Worm (Caenorhabditis elegans) whole organism, L3 larva: Measurements from ENCODE around the gene adh-1.

Experiments
- R02D3.7 ChIP-seq: fragments of 150-350 bp; optimal IDR thresholded peaks from 2 replicates; lab custom pipeline; 2014; ENCODE audit warnings: missing biosample characterization, missing genetic modification characterization
- aly-2 ChIP-seq: fragments of 150-350 bp; optimal IDR thresholded peaks from 2 replicates; lab custom pipeline; 2014; ENCODE audit warnings: missing biosample characterization, missing genetic modification characterization
- ama-1 ChIP-seq: fragments of 150-350 bp; optimal IDR thresholded peaks from 2 replicates; lab custom pipeline; 2018
- ceh-82 ChIP-seq: fragments of 150-350 bp; optimal IDR thresholded peaks from 2 replicates; lab custom pipeline; 2014; ENCODE audit warnings: missing biosample characterization, missing genetic modification characterization
- egl-27 ChIP-seq: sonication (generic microtip); optimal IDR thresholded peaks from 4 replicates; lab custom pipeline; 2017; ENCODE audit warnings: missing biosample characterization, missing genetic modification reagents, missing genetic modification characterization
- elt-2 ChIP-seq: sonication (generic microtip); optimal IDR thresholded peaks from 2 replicates; lab custom pipeline; 2016; ENCODE audit warnings: missing genetic modification reagents, mild to moderate bottlenecking, missing genetic modification characterization, missing compliant biosample characterization
- elt-3 ChIP-seq, 3 experiments: fragments of 150-350 bp in 1 of 3; sonication (generic microtip) in 2 of 3; optimal IDR thresholded peaks; 2 replicates in 2 of 3; 4 replicates in 1 of 3; lab custom pipeline; 2014 to 2017; ENCODE audit warnings: missing biosample characterization in 3 of 3, missing genetic modification characterization in 3 of 3
- fkh-2 ChIP-seq: fragments of 150-350 bp; optimal IDR thresholded peaks from 2 replicates; lab custom pipeline; 2014; ENCODE audit warnings: missing biosample characterization, missing genetic modification reagents, missing genetic modification characterization
- hmg-11 ChIP-seq: sonication (generic microtip); optimal IDR thresholded peaks from 2 replicates; lab custom pipeline; 2016; ENCODE audit warnings: missing genetic modification characterization, missing compliant biosample characterization
- jun-1 ChIP-seq: fragments of 150-350 bp; optimal IDR thresholded peaks from 2 replicates; lab custom pipeline; 2014; ENCODE audit warnings: missing biosample characterization, missing genetic modification reagents, missing genetic modification characterization
- lin-15B ChIP-seq: fragments of 150-350 bp; optimal IDR thresholded peaks from 2 replicates; lab custom pipeline; 2014; ENCODE audit warnings: missing biosample characterization, missing genetic modification characterization
- lin-39 ChIP-seq: fragments of 150-350 bp; optimal IDR thresholded peaks from 2 replicates; lab custom pipeline; 2018; ENCODE audit warnings: missing biosample characterization, missing genetic modification reagents, missing genetic modification characterization
- lsy-12 ChIP-seq: sonication (generic microtip); optimal IDR thresholded peaks from 2 replicates; lab custom pipeline; 2016; ENCODE audit warnings: mild to moderate bottlenecking, missing genetic modification characterization, missing compliant biosample characterization
- mdl-1 ChIP-seq: fragments of 150-350 bp; optimal IDR thresholded peaks from 2 replicates; lab custom pipeline; 2014; ENCODE audit warnings: missing biosample characterization, missing genetic modification characterization
- nfya-1 ChIP-seq: sonication (generic microtip); optimal IDR thresholded peaks from 2 replicates; lab custom pipeline; 2017; ENCODE audit warnings: missing genetic modification characterization, mild to moderate bottlenecking, missing compliant biosample characterization, antibody characterized with exemption, moderate library complexity; ENCODE audit not compliant: insufficient read depth
- nhr-237 ChIP-seq: fragments of 150-350 bp; optimal IDR thresholded peaks from 2 replicates; lab custom pipeline; 2014; ENCODE audit warnings: missing biosample characterization, missing genetic modification characterization
- nhr-25 ChIP-seq: sonication (generic microtip); optimal IDR thresholded peaks from 2 replicates; lab custom pipeline; 2017; ENCODE audit warnings: missing biosample characterization, missing genetic modification characterization
- nhr-67 ChIP-seq: fragments of 150-350 bp; optimal IDR thresholded peaks from 2 replicates; lab custom pipeline; 2014; ENCODE audit warnings: missing biosample characterization, missing genetic modification characterization
- pha-4 ChIP-seq: fragments of 150-350 bp; optimal IDR thresholded peaks from 2 replicates; lab custom pipeline; 2014; ENCODE audit warnings: missing biosample characterization, missing genetic modification reagents, missing genetic modification characterization
- skn-1 ChIP-seq: fragments of 150-350 bp; optimal IDR thresholded peaks from 2 replicates; lab custom pipeline; 2014; ENCODE audit warnings: missing biosample characterization, missing genetic modification characterization
- snpc-4 ChIP-seq: fragments of 150-350 bp; optimal IDR thresholded peaks from 2 replicates; lab custom pipeline; 2014; ENCODE audit warnings: missing biosample characterization, missing genetic modification characterization
- tbx-2 ChIP-seq: sonication (generic microtip); optimal IDR thresholded peaks from 2 replicates; lab custom pipeline; 2016; ENCODE audit warnings: mild to moderate bottlenecking, missing genetic modification characterization, missing compliant biosample characterization
- unc-39 ChIP-seq: sonication (generic microtip); optimal IDR thresholded peaks from 4 replicates; lab custom pipeline; 2017; ENCODE audit warnings: missing biosample characterization, missing genetic modification characterization
- unc-62 ChIP-seq: fragments of 150-350 bp; sonication (generic microtip); optimal IDR thresholded peaks from 4 replicates; lab custom pipeline; 2014; ENCODE audit warnings: missing biosample characterization, missing genetic modification reagents, missing genetic modification characterization
- zag-1 ChIP-seq: fragments of 150-350 bp; optimal IDR thresholded peaks from 2 replicates; lab custom pipeline; 2014; ENCODE audit warnings: missing biosample characterization, missing genetic modification characterization
- ztf-11 ChIP-seq: fragments of 150-350 bp; optimal IDR thresholded peaks from 2 replicates; lab custom pipeline; 2014; ENCODE audit warnings: missing biosample characterization, missing genetic modification characterization

adh-1 gene

DNA sequence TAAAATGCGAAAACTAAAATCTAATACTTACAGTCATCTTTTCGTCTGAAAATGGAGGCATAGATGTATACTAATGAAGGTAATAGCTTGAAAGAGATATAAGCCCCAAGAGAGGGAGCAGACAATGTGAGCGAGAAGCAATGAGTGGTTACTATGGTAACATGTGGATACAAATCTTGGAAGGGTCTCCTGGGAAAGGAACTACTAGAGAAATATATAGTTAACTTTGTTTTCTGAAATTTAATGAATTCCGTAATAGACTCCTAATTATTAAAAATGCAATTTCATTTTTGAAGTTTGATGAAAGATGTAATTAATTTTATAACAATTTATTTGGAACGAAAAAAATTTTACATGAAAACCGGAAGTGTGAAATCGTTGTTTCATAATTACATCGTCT is 39.3 kb downstream of the adh-1 start, which contains the start of gene osm-6:
osm-6 (minus strand) TSS at position 101 of the 400 bp plus-strand sequence.
- no peak for TF ChIP-seq zag-1 (tag; lab: Kevin White, UChicago)
- TF ChIP-seq ztf-11 (tag; lab: Kevin White, UChicago): no peak
- no peak for TF ChIP-seq nhr-25 (tag; lab: Kevin White, UChicago)

DNA sequence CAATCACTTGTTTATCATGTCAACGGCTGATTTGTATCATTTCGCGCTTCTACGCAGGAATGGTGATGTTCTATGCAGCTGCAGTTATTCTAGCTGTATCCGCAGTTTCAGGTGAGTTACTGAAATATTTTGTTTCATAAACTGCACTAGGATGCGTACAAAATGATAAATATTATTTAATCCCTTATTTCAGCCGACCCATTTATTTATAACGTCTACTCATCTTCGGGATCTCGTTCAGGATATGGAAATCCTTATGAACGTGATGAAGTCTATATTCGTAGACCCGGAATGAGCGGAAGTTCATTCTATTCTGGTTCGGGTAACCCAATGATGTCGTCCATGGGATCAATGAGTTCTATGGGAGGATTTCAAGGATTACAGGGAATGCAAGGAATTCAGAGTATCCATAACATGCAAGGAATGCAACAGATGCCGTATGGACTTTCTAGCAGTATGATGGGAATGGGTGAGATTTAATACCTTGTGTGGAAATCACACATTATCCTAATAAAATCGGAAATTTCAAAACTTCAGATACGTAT is 41.1 kb downstream of the adh-1 start, which contains the start of gene F58H1.2:
F58H1.2 (plus strand) TSS at position 51 of the 545 bp plus-strand sequence.
- no peak for TF ChIP-seq unc-62 (GFP tag; lab: Kevin White, UChicago)
- no peak for TF ChIP-seq unc-39
- no peak for TF ChIP-seq tbx-2 (tag; lab: Kevin White, UChicago)
- no peak for TF ChIP-seq skn-1 (tag; lab: Kevin White, UChicago)
- no peak for TF ChIP-seq egl-27 (tag; lab: Kevin White, UChicago)
- no peak for TF ChIP-seq jun-1
- no peak for TF ChIP-seq elt-3 (tag; optimal IDR thresholded peaks at IDR 0.05; lab: Kevin White, UChicago)
- TF ChIP-seq fkh-2 (tag; lab: Kevin White, UChicago): no peak
- no peak for TF ChIP-seq snpc-4 (tag; lab: Kevin White, UChicago)
- TF ChIP-seq nhr-67 (tag; lab: Kevin White, UChicago): no peak
- TF ChIP-seq ceh-82 (tag; lab: Kevin White, UChicago): no peak
- TF ChIP-seq ama-1 (lab: Kevin White, UChicago): no peak

- TF ChIP-seq elt-2 (tag; lab: Kevin White, UChicago) (peak; percentile 21), nhr-25 (tag; lab: Kevin White, UChicago) (no peak), nfya-1 (tag; lab: Kevin White, UChicago) (peak; percentile 57), mdl-1 (tag; lab: Kevin White, UChicago) (no peak), lin-15B (peak; percentile 55), pha-4 (tag; lab: Kevin White, UChicago) (peak; percentile 71), ama-1 (lab: Kevin White, UChicago) (no peak), lin-39 (tag; lab: Kevin White, UChicago) (no peak), unc-62 (GFP tag; lab: Kevin White, UChicago) (no peak), hmg-11 (tag; lab: Kevin White, UChicago) (peak; percentile 36)
- TF ChIP-seq, all 47 proteins: peak for 5
Observed at ce11 chrV:11933196-11934028, 45.4 kb downstream of the adh-1 start, which contains the start of the genes aman-2 and F58H1.3. Gene aman-2 (minus strand): TSS chrV:11933246. Gene F58H1.3 (plus strand): TSS chrV:11933978.

- TF ChIP-seq R02D3.7 (tag; lab: Kevin White, UChicago) (no peak), snpc-4 (tag; lab: Kevin White, UChicago) (no peak), ceh-82 (tag; lab: Kevin White, UChicago) (no peak), fkh-2 (tag; lab: Kevin White, UChicago) (no peak), nhr-237 (tag; lab: Kevin White, UChicago) (no peak)
- TF ChIP-seq, all 47 proteins: peak for 0
Observed at ce11 chrV:11934848-11935247, 46.8 kb downstream of the adh-1 start, which contains the start of gene F58H1.8. Gene F58H1.8 (plus strand): TSS chrV:11935148.

ce11 chrV:11937710-11938109 is 49.7 kb downstream of the adh-1 start, which contains the start of gene gpla-1:
Gene gpla-1 (minus strand): TSS chrV:11937810.
- TF ChIP-seq unc-62 (GFP tag; lab: Kevin White, UChicago) (no peak), lin-15B (no peak), fkh-2 (tag; lab: Kevin White, UChicago) (no peak), egl-27 (tag; lab: Kevin White, UChicago) (no peak), aly-2 (tag; lab: Kevin White, UChicago) (no peak), lsy-12 (tag; lab: Kevin White, UChicago) (no peak), unc-39 (no peak), pha-4 (tag; lab: Kevin White, UChicago) (no peak)
- TF ChIP-seq, all 47 proteins: peak for 0
